Worm (Caenorhabditis elegans) whole organism, early embryonic: Measurements from ENCODE around the gene apb-1.
"Not testable (repeated sequence)": the region's sequence is repeated elsewhere in the genome, so short reads cannot be mapped to it uniquely, and the experiment has no call there.

Source experiments
- B0310.2 ChIP-seq: sonication (generic microtip); optimal IDR thresholded peaks from 2 replicates; lab custom pipeline; 2016; ENCODE audit warnings: mild to moderate bottlenecking, missing genetic modification characterization, missing compliant biosample characterization
- F13C5.2 ChIP-seq: sonication (generic microtip); optimal IDR thresholded peaks from 2 replicates; lab custom pipeline; 2017; ENCODE audit warnings: mild to moderate bottlenecking, missing genetic modification characterization, inconsistent platforms, missing compliant biosample characterization
- aly-1 ChIP-seq: sonication (generic microtip); optimal IDR thresholded peaks from 2 replicates; lab custom pipeline; 2016; ENCODE audit warnings: missing genetic modification characterization, missing compliant biosample characterization
- ama-1 ChIP-seq: fragments of 150-350 bp; optimal IDR thresholded peaks from 2 replicates; lab custom pipeline; 2014
- ceh-13 ChIP-seq: fragments of 200-800 bp; sonication (Bioruptor generic); optimal IDR thresholded peaks from 2 replicates; lab custom pipeline; 2018; ENCODE audit warnings: mild to moderate bottlenecking, missing genetic modification characterization, missing compliant biosample characterization
- ceh-36 ChIP-seq: sonication (generic microtip); optimal IDR thresholded peaks from 2 replicates; lab custom pipeline; 2016; ENCODE audit warnings: missing genetic modification characterization, inconsistent platforms, missing compliant biosample characterization
- ets-7 ChIP-seq: sonication (generic microtip); optimal IDR thresholded peaks from 2 replicates; lab custom pipeline; 2016; ENCODE audit warnings: missing genotype, missing genetic modification characterization, missing compliant biosample characterization
- flt-1 ChIP-seq: fragments of 200-800 bp; sonication (Bioruptor generic); IDR thresholded peaks from 2 replicates; pipeline ENCODE4 v1.3.6; 2022; ENCODE audit warnings: missing genetic modification characterization, missing compliant biosample characterization
- hmbx-1 ChIP-seq: sonication (generic microtip); optimal IDR thresholded peaks from 2 replicates; lab custom pipeline; 2016; ENCODE audit warnings: mild to moderate bottlenecking, missing genetic modification characterization, missing compliant biosample characterization
- hmg-4 ChIP-seq: fragments of 200-800 bp; sonication (Bioruptor generic); optimal IDR thresholded peaks from 2 replicates; lab custom pipeline; 2018; ENCODE audit warnings: mild to moderate bottlenecking, missing genetic modification characterization, missing compliant biosample characterization
- hnd-1 ChIP-seq: sonication (generic microtip); optimal IDR thresholded peaks from 2 replicates; lab custom pipeline; 2016; ENCODE audit warnings: missing genetic modification characterization, missing compliant biosample characterization
- pes-1 ChIP-seq: fragments of 200-800 bp; sonication (Bioruptor generic); IDR thresholded peaks from 2 replicates; pipeline ENCODE4 v1.3.6; 2022; ENCODE audit warnings: missing genetic modification reagents, missing genetic modification characterization, missing compliant biosample characterization
- scrt-1 ChIP-seq: fragments of 200-800 bp; sonication (Bioruptor generic); IDR thresholded peaks from 2 replicates; pipeline ENCODE4 v1.3.6; 2022; ENCODE audit warnings: missing genetic modification characterization, missing compliant biosample characterization
- sea-1 ChIP-seq: fragments of 200-800 bp; sonication (Bioruptor generic); conservative IDR thresholded peaks from 2 replicates; pipeline ENCODE4 v1.3.6; 2022; ENCODE audit warnings: missing genetic modification characterization, missing compliant biosample characterization
- tbx-11 ChIP-seq: fragments of 200-800 bp; sonication (Bioruptor generic); IDR thresholded peaks from 2 replicates; pipeline ENCODE4 v1.3.6; 2022; ENCODE audit warnings: missing genetic modification characterization, missing compliant biosample characterization
- tbx-37 ChIP-seq: fragments of 200-800 bp; sonication (Bioruptor generic); conservative IDR thresholded peaks from 2 replicates; pipeline ENCODE4 v1.3.6; 2022; ENCODE audit warnings: missing genetic modification reagents, missing genetic modification characterization, missing compliant biosample characterization
- tra-4 ChIP-seq: sonication (generic microtip); optimal IDR thresholded peaks from 2 replicates; lab custom pipeline; 2017; ENCODE audit warnings: missing genetic modification characterization, missing compliant biosample characterization

apb-1 gene

DNA sequence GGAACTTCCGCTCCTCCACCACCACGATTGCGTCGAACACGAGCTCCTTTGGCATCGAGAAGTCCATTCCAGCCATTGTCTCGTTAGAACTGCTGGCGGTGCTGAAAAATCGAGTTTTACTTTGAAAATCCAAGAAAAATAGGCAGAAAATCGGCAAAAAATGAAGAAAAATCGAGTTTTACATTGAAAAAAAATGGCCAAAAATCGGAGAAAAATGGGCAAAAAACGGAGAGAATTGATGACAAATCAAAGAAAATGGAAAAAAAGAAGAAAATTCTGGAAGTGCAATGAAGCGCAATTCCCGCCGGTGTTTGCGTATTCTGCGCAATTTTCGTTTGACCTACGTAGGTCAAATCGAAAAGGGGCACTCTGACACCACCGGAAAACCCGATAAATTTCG, 33.0 kb downstream of the apb-1 start, which contains the start of gene Y54F10AM.11:
Gene Y54F10AM.11, minus strand, starts transcription at position 101 of the 400 bp plus-strand sequence.
- TF ChIP-seq ceh-13 (GFP tag; lab: Kevin White, UChicago); tra-4 (tag; lab: Kevin White, UChicago); flt-1 (GFP tag; lab: Robert Waterston, UW): not testable (repeated sequence)

DNA sequence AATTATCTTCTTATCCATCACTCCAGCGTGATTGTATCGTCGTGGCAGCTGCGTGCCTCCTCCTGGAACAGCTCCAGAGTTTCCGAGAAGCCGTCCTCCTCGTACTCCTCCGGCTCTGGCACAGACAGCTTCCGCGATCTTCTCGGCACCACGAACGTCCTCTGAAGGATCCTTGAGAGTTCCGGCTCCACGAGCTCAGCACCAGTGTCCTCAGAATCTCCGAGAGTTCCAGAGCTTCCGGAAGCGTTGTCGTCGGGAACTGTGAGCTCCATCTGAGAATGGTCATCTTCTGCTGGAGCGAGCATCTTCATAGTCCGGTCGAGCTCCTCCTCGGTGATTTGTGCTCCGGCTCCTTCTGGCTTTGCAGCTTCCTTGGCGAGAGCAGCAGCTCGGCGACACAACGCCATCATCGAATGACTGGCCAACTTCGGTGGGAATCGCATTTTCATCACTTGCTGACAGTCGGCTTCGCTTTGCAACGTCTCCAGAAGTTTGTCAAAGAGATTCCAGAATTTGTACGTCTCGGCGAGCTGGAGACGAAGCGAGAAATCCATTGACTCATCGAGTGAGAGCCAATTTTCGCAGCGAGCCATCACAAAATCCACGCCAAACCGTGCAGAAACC, 33.7 kb downstream of the apb-1 start:
- TF ChIP-seq flt-1 (GFP tag; lab: Robert Waterston, UW) (no peak), tbx-37 (no peak), ceh-13 (GFP tag; lab: Kevin White, UChicago) (no peak), pes-1 (no peak), aly-1 (tag; lab: Kevin White, UChicago) (no peak), tra-4 (tag; lab: Kevin White, UChicago) (no peak), F13C5.2 (tag; lab: Kevin White, UChicago) (no peak), hmbx-1 (tag; lab: Kevin White, UChicago) (no peak), ama-1 (lab: Kevin White, UChicago) (no peak), ceh-36 (tag; lab: Kevin White, UChicago) (no peak)

DNA sequence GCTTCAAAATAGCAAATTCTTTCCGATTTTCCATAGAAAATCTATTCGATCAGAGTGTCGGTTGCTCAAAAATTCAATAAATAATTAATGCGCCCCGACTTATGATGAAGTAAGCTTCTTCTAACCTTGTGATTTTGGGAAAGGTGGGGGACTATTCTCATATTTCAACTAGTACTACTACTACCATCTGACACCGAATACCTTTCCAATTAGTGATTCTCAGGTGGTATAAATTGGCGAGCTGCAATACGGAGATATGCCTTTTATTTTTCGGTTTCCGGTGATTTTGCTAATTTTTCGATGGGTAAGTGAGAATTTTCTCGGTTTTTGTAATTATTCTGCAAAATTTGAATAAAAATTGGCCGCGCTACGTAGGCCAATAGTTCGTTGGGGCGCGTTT, 35.4 kb downstream of the apb-1 start, which contains the start of gene nhr-239:
Gene nhr-239, plus strand, starts transcription at position 301 of the 400 bp plus-strand sequence.
- no peak for TF ChIP-seq B0310.2
- no peak for TF ChIP-seq aly-1 (tag; lab: Kevin White, UChicago)
- no peak for TF ChIP-seq ama-1 (lab: Kevin White, UChicago)
- TF ChIP-seq ceh-13 (GFP tag; lab: Kevin White, UChicago): no peak
- no peak for TF ChIP-seq flt-1 (GFP tag; lab: Robert Waterston, UW)
- TF ChIP-seq tra-4 (tag; lab: Kevin White, UChicago): no peak
- TF ChIP-seq sea-1: no peak
- no peak for TF ChIP-seq ets-7
- TF ChIP-seq tbx-11: no peak
- no peak for TF ChIP-seq hmbx-1 (tag; lab: Kevin White, UChicago)
- no peak for TF ChIP-seq scrt-1 (GFP tag; lab: Robert Waterston, UW)
- TF ChIP-seq hmg-4 (GFP tag; lab: Kevin White, UChicago): no peak
- no peak for TF ChIP-seq pes-1
- TF ChIP-seq ceh-36 (tag; lab: Kevin White, UChicago): no peak

DNA sequence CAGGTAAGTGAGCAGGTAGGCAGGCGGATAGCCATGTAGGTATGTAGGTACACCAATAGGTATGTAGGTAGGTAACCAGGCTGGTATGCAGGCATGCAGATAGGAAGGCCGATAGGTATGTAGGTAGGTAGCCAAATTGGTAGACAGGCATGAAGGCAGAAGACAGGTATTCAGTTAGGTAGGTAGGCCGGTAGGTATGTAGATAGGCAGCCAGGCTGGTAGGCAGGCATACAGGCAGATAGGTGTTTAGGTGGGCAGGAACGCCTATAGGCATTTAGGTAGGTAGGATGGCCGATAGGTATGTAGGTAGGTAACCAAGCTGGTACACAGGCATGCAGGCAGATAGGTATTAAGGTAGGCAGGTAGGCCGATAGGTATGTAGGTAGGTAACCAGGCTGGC, 36.1 kb downstream of the apb-1 start:
- TF ChIP-seq ceh-36 (tag; lab: Kevin White, UChicago) (no peak), sea-1 (no peak), B0310.2 (no peak), ets-7 (no peak), scrt-1 (GFP tag; lab: Robert Waterston, UW) (no peak), hmg-4 (GFP tag; lab: Kevin White, UChicago) (no peak), pes-1 (no peak), tbx-37 (no peak), flt-1 (GFP tag; lab: Robert Waterston, UW) (no peak)

- TF ChIP-seq hnd-1 (no peak), tra-4 (tag; lab: Kevin White, UChicago) (no peak), sea-1 (no peak), ceh-36 (tag; lab: Kevin White, UChicago) (no peak), hmg-4 (GFP tag; lab: Kevin White, UChicago) (no peak), pes-1 (no peak), aly-1 (tag; lab: Kevin White, UChicago) (no peak), ets-7 (no peak), B0310.2 (no peak), tbx-11 (no peak), F13C5.2 (tag; lab: Kevin White, UChicago) (no peak), ceh-13 (GFP tag; lab: Kevin White, UChicago) (no peak), ama-1 (lab: Kevin White, UChicago) (no peak), scrt-1 (GFP tag; lab: Robert Waterston, UW) (no peak), flt-1 (GFP tag; lab: Robert Waterston, UW) (no peak), tbx-37 (no peak), hmbx-1 (tag; lab: Kevin White, UChicago) (no peak)
Observed at ce11 chrIII:2553579-2553978, 43.3 kb downstream of the apb-1 start.

DNA sequence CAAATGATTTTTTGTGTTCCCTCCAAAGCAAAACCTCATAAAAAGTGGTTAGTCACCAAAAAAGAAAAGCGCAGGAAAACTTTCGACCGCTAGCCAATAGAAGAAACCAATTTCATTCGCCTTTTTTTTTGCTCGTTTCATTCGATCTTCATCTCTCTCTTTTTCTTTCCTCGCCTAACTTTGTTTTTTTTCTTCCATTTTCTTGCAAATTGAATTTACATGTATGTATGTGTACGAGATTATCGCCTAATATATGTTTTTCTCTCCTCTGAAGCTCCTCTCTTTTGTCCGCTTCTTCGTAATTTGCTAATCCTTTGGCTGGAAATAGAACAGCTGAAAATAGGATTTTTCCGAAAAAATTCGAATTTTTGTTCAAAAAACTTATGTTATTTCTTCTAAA, 44.5 kb downstream of the apb-1 start:
- no peak for TF ChIP-seq flt-1 (GFP tag; lab: Robert Waterston, UW)
- TF ChIP-seq tbx-11: no peak
- no peak for TF ChIP-seq scrt-1 (GFP tag; lab: Robert Waterston, UW)
- TF ChIP-seq tra-4 (tag; lab: Kevin White, UChicago): no peak
- TF ChIP-seq ceh-36 (tag; lab: Kevin White, UChicago): no peak
- no peak for TF ChIP-seq sea-1
- TF ChIP-seq tbx-37: no peak
- no peak for TF ChIP-seq B0310.2
- no peak for TF ChIP-seq hmg-4 (GFP tag; lab: Kevin White, UChicago)
- TF ChIP-seq ets-7: no peak
- no peak for TF ChIP-seq ama-1 (lab: Kevin White, UChicago)
- no peak for TF ChIP-seq pes-1
- TF ChIP-seq hnd-1: no peak
- no peak for TF ChIP-seq aly-1 (tag; lab: Kevin White, UChicago)
- no peak for TF ChIP-seq F13C5.2 (tag; lab: Kevin White, UChicago)
- TF ChIP-seq hmbx-1 (tag; lab: Kevin White, UChicago): no peak
- TF ChIP-seq ceh-13 (GFP tag; lab: Kevin White, UChicago): no peak

DNA sequence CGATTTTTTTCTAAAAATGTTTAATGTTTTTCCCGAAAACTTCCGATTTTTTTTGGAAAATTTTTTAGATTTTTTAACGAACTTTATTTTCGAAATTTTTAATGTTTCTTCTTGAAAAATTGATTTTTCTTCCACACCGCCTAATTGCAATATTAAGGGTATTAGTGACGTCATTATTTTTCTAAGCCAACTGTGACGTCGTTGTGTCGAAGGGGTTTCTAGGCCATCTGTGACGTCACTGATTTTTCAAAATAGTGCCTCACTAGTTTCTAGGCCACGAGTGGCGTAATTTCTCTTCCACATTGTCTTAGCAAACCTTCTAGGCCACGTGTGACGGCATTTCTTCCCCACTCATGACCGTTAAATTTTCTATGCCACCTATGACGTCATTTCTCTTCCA, 44.9 kb downstream of the apb-1 start:
- TF ChIP-seq hmg-4 (GFP tag; lab: Kevin White, UChicago): no peak

- no peak for TF ChIP-seq ets-7
- no peak for TF ChIP-seq B0310.2
Observed at ce11 chrIII:2549620-2550019, 47.2 kb downstream of the apb-1 start, which contains the start of gene feh-1. Gene feh-1, plus strand, starts transcription at chrIII:2549920.
